Fruit fly (Drosophila melanogaster) Kc167 (cell line): ENCODE measurements around the gene CG5863.

Experiments
- Myc ChIP-seq: fragments of >200 bp; optimal IDR thresholded peaks from 2 replicates; lab custom pipeline; 2017; ENCODE audit warnings: missing external identifiers
- Sin3A ChIP-seq: fragments of >200 bp; optimal IDR thresholded peaks from 2 replicates; lab custom pipeline; 2018; ENCODE audit warnings: missing external identifiers
- h ChIP-seq: fragments of >200 bp; optimal IDR thresholded peaks from 3 replicates; lab custom pipeline; 2018; ENCODE audit warnings: missing external identifiers
- insv ChIP-seq: fragments of >200 bp; optimal IDR thresholded peaks from 3 replicates; lab custom pipeline; 2018; ENCODE audit warnings: missing external identifiers
- psq ChIP-seq: fragments of >200 bp; optimal IDR thresholded peaks from 2 replicates; lab custom pipeline; 2017; ENCODE audit warnings: missing external identifiers
- ttk ChIP-seq: sonication (Bioruptor generic); optimal IDR thresholded peaks from 2 replicates; lab custom pipeline; 2017; ENCODE audit warnings: missing external identifiers

The CG5863 gene

dm6 chr3R:17400102-17400501 is 10.8 kb upstream of the CG5863 start:
- TF ChIP-seq Myc (no peak), h (lab: Kevin White, UChicago) (no peak)

DNA sequence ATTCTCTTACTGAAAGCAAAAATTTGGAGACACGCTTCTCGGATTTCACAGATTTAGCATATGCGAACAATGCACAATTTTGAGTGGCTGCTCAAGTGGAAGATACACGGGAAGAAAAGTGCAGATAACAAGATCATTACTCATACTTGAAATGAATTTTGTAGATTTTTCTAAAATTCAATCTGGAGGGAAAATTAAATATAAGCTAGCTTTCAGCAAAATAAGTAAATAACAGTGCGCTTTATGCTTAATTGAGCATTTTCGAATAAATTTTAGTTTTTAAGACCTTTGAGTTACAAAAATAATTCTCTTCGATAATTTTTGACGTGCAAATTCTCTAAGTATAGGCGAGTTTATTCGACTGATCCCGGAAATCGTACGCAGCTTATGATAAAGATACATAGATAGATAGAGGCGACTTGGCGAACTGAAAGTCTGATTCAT is 10.2 kb upstream of the CG5863 start:
- no peak for TF ChIP-seq Sin3A (lab: Kevin White, UChicago)

dm6 chr3R:17401289-17401752 is 9.6 kb upstream of the CG5863 start:
- TF ChIP-seq insv (lab: Kevin White, UChicago), result no peak
- no peak for TF ChIP-seq Sin3A (lab: Kevin White, UChicago)
- TF ChIP-seq psq (lab: Kevin White, UChicago), result no peak
- no peak for TF ChIP-seq ttk (lab: Kevin White, UChicago)
- no peak for TF ChIP-seq h (lab: Kevin White, UChicago)
- no peak for TF ChIP-seq Myc

dm6 chr3R:17402434-17402833 is 8.5 kb upstream of the CG5863 start, which contains the start of gene Sur-8:
Sur-8 (minus strand) TSS chr3R:17402515.
- no peak for TF ChIP-seq Sin3A (lab: Kevin White, UChicago)
- TF ChIP-seq h (lab: Kevin White, UChicago), result no peak
- TF ChIP-seq ttk (lab: Kevin White, UChicago), result no peak
- no peak for TF ChIP-seq psq (lab: Kevin White, UChicago)
- no peak for TF ChIP-seq insv (lab: Kevin White, UChicago)
- no peak for TF ChIP-seq Myc

dm6 chr3R:17403188-17403587 is 7.7 kb upstream of the CG5863 start, which contains the start of gene CG34279:
CG34279 (minus strand) TSS chr3R:17403288.
- TF ChIP-seq Myc (no peak), h (lab: Kevin White, UChicago) (no peak), Sin3A (lab: Kevin White, UChicago) (no peak), insv (lab: Kevin White, UChicago) (no peak), ttk (lab: Kevin White, UChicago) (no peak), psq (lab: Kevin White, UChicago) (no peak)

DNA sequence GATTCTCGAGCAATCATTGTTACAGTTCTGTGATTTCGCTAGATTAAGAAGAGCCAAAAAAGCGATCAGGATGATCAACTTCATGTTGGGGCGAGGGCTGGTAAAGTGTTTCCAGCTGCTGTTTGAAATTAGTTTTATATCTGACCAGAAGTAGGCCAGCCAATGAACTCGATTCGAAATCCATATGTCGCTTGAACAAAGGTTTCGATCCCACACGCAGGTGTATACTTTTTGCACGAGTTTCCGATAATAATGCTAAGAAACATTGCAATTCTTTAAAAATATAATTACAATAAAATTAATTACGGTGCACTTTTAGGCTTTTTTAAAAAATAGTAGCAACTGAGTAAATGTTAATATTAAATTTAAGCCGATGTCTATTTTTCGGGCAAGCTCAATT is 7.3 kb upstream of the CG5863 start, which contains the start of gene CG34280:
Gene CG34280 (minus strand): TSS at position 101 of the 400 bp plus-strand sequence.
- no peak for TF ChIP-seq Myc
- TF ChIP-seq h (lab: Kevin White, UChicago), result no peak
- no peak for TF ChIP-seq Sin3A (lab: Kevin White, UChicago)
- TF ChIP-seq ttk (lab: Kevin White, UChicago), result no peak
- no peak for TF ChIP-seq insv (lab: Kevin White, UChicago)
- no peak for TF ChIP-seq psq (lab: Kevin White, UChicago)

DNA sequence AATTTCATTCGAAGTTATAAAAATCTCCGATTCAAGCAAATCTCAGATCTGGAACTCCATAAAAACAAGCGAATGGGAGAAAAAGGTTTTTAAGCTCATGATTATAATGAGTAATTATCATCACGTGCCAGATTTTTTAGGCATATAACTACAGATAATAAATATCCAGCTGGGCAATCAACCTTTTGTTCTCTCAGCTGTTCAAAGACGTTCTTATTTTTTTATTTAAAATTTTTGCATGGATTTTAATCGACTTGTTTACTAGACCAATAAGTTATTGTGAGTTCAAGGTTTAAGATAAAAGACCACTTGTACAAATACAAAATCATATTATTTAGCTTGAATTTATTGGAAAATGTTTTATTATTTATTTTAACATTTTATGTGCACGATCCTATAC is 6.8 kb upstream of the CG5863 start:
- TF ChIP-seq h (lab: Kevin White, UChicago) (no peak), Sin3A (lab: Kevin White, UChicago) (no peak), Myc (no peak), insv (lab: Kevin White, UChicago) (no peak), ttk (lab: Kevin White, UChicago) (no peak), psq (lab: Kevin White, UChicago) (no peak)

DNA sequence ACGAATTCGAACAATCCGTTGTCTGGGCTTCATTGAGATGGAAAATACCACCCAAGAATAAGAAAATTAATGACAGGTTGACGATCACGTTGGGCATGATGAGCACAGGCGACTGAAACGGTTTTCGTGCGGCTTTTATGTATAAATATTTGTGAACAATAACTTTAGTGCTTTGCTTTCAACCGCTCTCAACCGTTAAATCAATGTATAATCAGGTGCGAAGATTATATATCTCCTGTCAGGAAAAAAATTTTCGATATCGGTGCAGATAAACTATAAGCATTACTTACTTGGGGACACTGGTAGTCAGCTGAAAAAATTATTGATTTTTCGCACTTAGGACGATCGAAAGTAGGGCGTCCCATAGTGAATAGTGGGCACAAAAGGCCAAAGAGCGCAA is 5.9 kb upstream of the CG5863 start, which contains the start of gene CG42823:
Gene CG42823 (minus strand): TSS at position 101 of the 400 bp plus-strand sequence.
- TF ChIP-seq insv (lab: Kevin White, UChicago) (no peak), ttk (lab: Kevin White, UChicago) (no peak), Myc (no peak), h (lab: Kevin White, UChicago) (no peak), Sin3A (lab: Kevin White, UChicago) (no peak), psq (lab: Kevin White, UChicago) (no peak)

DNA sequence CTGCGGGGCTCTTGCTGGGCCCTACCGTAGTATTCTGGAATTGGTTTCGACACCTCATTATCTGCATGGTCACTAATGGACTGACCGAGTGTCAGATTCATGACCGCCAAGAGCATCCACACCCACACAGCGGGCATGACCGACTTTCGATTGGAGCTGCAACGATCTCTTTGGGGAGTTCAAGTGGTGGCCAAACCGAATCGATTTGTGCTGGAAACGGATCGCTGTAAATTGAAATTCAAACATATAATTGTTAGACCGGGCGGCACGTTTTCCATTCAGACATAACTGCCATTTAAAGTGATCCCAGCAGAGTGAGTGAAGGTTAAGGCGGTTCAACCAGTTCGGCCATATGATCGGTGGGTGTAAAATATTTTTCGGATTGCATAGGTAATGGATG is 4.5 kb upstream of the CG5863 start, which contains the start of the genes CG42824 and CG42798:
Gene CG42824 (minus strand): TSS at position 101 of the 400 bp plus-strand sequence.
Gene CG42798 (plus strand): TSS at position 268 of the 400 bp plus-strand sequence.
- TF ChIP-seq ttk (lab: Kevin White, UChicago) (no peak), Myc (no peak), h (lab: Kevin White, UChicago) (no peak), insv (lab: Kevin White, UChicago) (no peak), Sin3A (lab: Kevin White, UChicago) (no peak), psq (lab: Kevin White, UChicago) (no peak)

DNA sequence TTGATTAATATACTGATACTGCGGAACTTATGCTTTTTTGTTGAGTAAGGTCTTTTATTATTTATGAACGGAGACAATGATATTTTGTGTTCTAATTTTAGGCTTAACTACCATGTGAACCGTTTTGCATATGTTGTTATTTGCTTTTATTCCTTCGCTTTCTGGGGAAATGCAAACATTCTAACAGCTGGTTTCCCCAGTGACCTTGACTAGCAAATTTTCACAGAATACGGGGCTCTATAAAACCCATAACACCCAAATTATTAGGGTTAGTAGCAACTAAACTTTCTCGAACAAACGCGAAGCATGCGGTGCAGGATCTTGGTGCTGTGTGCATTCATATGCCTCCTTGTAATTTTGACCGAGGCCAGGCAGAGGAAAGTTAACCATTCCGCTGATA is 3.3 kb upstream of the CG5863 start, which contains the start of gene CG17283:
Gene CG17283 (plus strand): TSS at position 301 of the 400 bp plus-strand sequence.
- no peak for TF ChIP-seq insv (lab: Kevin White, UChicago)
- no peak for TF ChIP-seq psq (lab: Kevin White, UChicago)
- TF ChIP-seq h (lab: Kevin White, UChicago), result no peak
- no peak for TF ChIP-seq ttk (lab: Kevin White, UChicago)
- no peak for TF ChIP-seq Sin3A (lab: Kevin White, UChicago)
- TF ChIP-seq Myc, result no peak

dm6 chr3R:17409319-17409718 is 1.6 kb upstream of the CG5863 start, which contains the start of gene CG5860:
CG5860 (plus strand) TSS chr3R:17409619.
- no peak for TF ChIP-seq Sin3A (lab: Kevin White, UChicago)
- TF ChIP-seq psq (lab: Kevin White, UChicago), result no peak
- TF ChIP-seq ttk (lab: Kevin White, UChicago), result no peak
- no peak for TF ChIP-seq Myc
- TF ChIP-seq insv (lab: Kevin White, UChicago), result no peak

- TF ChIP-seq h (lab: Kevin White, UChicago) (no peak), ttk (lab: Kevin White, UChicago) (no peak), Sin3A (lab: Kevin White, UChicago) (no peak), psq (lab: Kevin White, UChicago) (no peak), Myc (no peak), insv (lab: Kevin White, UChicago) (no peak)
Observed at dm6 chr3R:17412458-17413127, 1.7 kb downstream of the CG5863 start, which contains the start of gene CG42821. CG42821 (plus strand) TSS chr3R:17413077.
